Fruit fly (Drosophila melanogaster): ENCODE results near the gene CG12093.

Gene CG12093

DNA sequence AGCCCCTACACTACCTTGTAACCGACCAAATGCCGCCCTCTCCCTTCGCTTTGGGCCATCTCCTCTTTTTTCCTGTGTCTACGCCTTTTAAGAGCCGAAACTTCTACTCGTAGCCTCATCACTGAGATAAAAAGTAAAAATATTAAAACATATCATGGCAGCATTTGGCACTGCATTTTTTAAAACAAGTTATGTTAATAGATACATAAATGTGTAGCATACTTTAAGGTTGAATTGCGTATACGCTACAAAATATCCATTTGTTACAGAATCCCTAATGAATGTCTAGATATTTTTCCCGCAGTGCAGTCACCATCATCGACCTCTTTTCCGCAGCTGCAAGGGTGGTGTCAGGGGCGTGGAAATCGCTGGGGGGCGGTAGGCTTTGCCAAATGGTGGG lies 49.1 kb upstream of the CG12093 start (continued):
- TF ChIP-seq psq (GFP tag; optimal IDR thresholded peaks at IDR 0.05) (no peak), Rfx (GFP tag; IDR thresholded peaks at IDR 0.05) (peak; percentile 55; the same call in 1 of the 2 replicates), CG14667 (GFP tag; IDR thresholded peaks at IDR 0.05) (0 out of 2 replicates have a peak, but pooled peaks have one; percentile 29), gem (tag; optimal IDR thresholded peaks at IDR 0.05) (peak; percentile 65), Nf-YA (GFP tag; IDR thresholded peaks at IDR 0.05) (0 out of 2 replicates have a peak, but pooled peaks have one; percentile 29), CG33213 (GFP tag; optimal IDR thresholded peaks at IDR 0.05) (no peak), esg (GFP tag; conservative IDR thresholded peaks at IDR 0.05) (0 out of 2 replicates have a peak, but pooled peaks have one; percentile 31), toy (GFP tag; IDR thresholded peaks at IDR 0.05) (no peak), CG9727 (GFP tag; optimal IDR thresholded peaks at IDR 0.05) (peak; percentile 23), CG32767 (GFP tag; IDR thresholded peaks at IDR 0.05) (no peak), Six4 (GFP tag; optimal IDR thresholded peaks at IDR 0.05) (peak; percentile 20), CG13296 (GFP tag; optimal IDR thresholded peaks at IDR 0.05) (no peak), cad (GFP tag; optimal IDR thresholded peaks at IDR 0.05) (no peak), CG18764 (GFP tag; optimal IDR thresholded peaks at IDR 0.05) (no peak), zen (tag; optimal IDR thresholded peaks at IDR 0.05) (no peak), lov (optimal IDR thresholded peaks at IDR 0.05) (no peak), lov (GFP tag; IDR thresholded peaks at IDR 0.05) (no peak), CG10654 (GFP tag; optimal IDR thresholded peaks at IDR 0.05) (no peak), luna (GFP tag; optimal IDR thresholded peaks at IDR 0.05) (no peak), Ravus (GFP tag; IDR thresholded peaks at IDR 0.05) (no peak), hkb (optimal IDR thresholded peaks at IDR 0.05) (no peak), hkb (GFP tag; IDR thresholded peaks at IDR 0.05) (peak; percentile 43; the same call in 1 of the 2 replicates), CG3407 (GFP tag; optimal IDR thresholded peaks at IDR 0.05) (peak; percentile 11), CG6765 (GFP tag; optimal IDR thresholded peaks at IDR 0.05) (peak; percentile 11), ttk (GFP tag; IDR thresholded peaks at IDR 0.05) (peak; percentile 29; the same call in 1 of the 2 replicates), chn (GFP tag; optimal IDR thresholded peaks at IDR 0.05) (no peak), CG9437 (GFP tag; optimal IDR thresholded peaks at IDR 0.05) (no peak), gfzf (GFP tag; optimal IDR thresholded peaks at IDR 0.05) (no peak), Lpt (GFP tag; optimal IDR thresholded peaks at IDR 0.05) (no peak), CG6272 (GFP tag; IDR thresholded peaks at IDR 0.05) (peak; percentile 70; the same call in 1 of the 2 replicates), usp (GFP tag; optimal IDR thresholded peaks at IDR 0.05) (no peak), CG4424 (GFP tag; optimal IDR thresholded peaks at IDR 0.05) (no peak), Sox102F (GFP tag; optimal IDR thresholded peaks at IDR 0.05) (peak; percentile 49), CG12299 (tag; optimal IDR thresholded peaks at IDR 0.05) (no peak), HLHmδ (GFP tag; optimal IDR thresholded peaks at IDR 0.05) (no peak), Spps (tag; optimal IDR thresholded peaks at IDR 0.05) (no peak), CG12659 (GFP tag; optimal IDR thresholded peaks at IDR 0.05) (no peak), HLH4C (GFP tag; IDR thresholded peaks at IDR 0.05; ENCODE audit: partially characterized antibody) (no peak), CG12071 (GFP tag; optimal IDR thresholded peaks at IDR 0.05) (no peak), fru (optimal IDR thresholded peaks at IDR 0.05) (no peak), Ets65A (GFP tag) (peak; percentile 93), Stat92E (GFP tag; optimal IDR thresholded peaks at IDR 0.05) (no peak), Med (GFP tag) (peak; percentile 83), Gug (GFP tag; IDR thresholded peaks at IDR 0.05) (peak; percentile 47; the same call in 1 of the 4 replicates), CG30020 (tag; optimal IDR thresholded peaks at IDR 0.05) (no peak), CG8478 (optimal IDR thresholded peaks at IDR 0.05) (no peak), cwo (GFP tag; optimal IDR thresholded peaks at IDR 0.05) (peak; percentile 53), CG3726 (GFP tag; IDR thresholded peaks at IDR 0.05) (0 out of 3 replicates have a peak, but pooled peaks have one; percentile 40), sug (tag; optimal IDR thresholded peaks at IDR 0.05) (no peak), nau (GFP tag; optimal IDR thresholded peaks at IDR 0.05) (no peak), CG31441 (GFP tag; IDR thresholded peaks at IDR 0.05) (peak; percentile 54; the same call in 1 of the 2 replicates), Dp (GFP tag; optimal IDR thresholded peaks at IDR 0.05) (no peak), CG9876 (GFP tag; optimal IDR thresholded peaks at IDR 0.05) (no peak)
